Worm (Caenorhabditis elegans): ENCODE data around the gene C25A8.1.

ce11 chrIV:7022227-7022626 is 11.3 kb downstream of the C25A8.1 start:
- TF ChIP-seq dao-5 (tag; optimal IDR thresholded peaks at IDR 0.05) (no peak), W03F9.2 (tag; optimal IDR thresholded peaks at IDR 0.05) (no peak)
